Worm (Caenorhabditis elegans) whole organism, L3 larva: Measurements from ENCODE around the gene jtr-1.

Experiments
- ZK546.5 ChIP-seq: sonication (generic microtip); optimal IDR thresholded peaks from 2 replicates; lab custom pipeline; 2017; ENCODE audit warnings: missing biosample characterization, missing genetic modification characterization
- aly-2 ChIP-seq: fragments of 150-350 bp; optimal IDR thresholded peaks from 2 replicates; lab custom pipeline; 2014; ENCODE audit warnings: missing biosample characterization, missing genetic modification characterization
- ama-1 ChIP-seq: fragments of 150-350 bp; optimal IDR thresholded peaks from 2 replicates; lab custom pipeline; 2018
- ceh-16 ChIP-seq: sonication (generic microtip); optimal IDR thresholded peaks from 2 replicates; lab custom pipeline; 2017; ENCODE audit warnings: missing biosample characterization, missing genetic modification characterization
- ceh-82 ChIP-seq: fragments of 150-350 bp; optimal IDR thresholded peaks from 2 replicates; lab custom pipeline; 2014; ENCODE audit warnings: missing biosample characterization, missing genetic modification characterization
- egl-27 ChIP-seq: sonication (generic microtip); optimal IDR thresholded peaks from 4 replicates; lab custom pipeline; 2017; ENCODE audit warnings: missing biosample characterization, missing genetic modification reagents, missing genetic modification characterization
- egl-5 ChIP-seq: fragments of 150-350 bp; optimal IDR thresholded peaks from 2 replicates; lab custom pipeline; 2017; ENCODE audit warnings: missing biosample characterization, missing genetic modification reagents, missing genetic modification characterization, inconsistent platforms
- elt-1 ChIP-seq: fragments of 150-350 bp; optimal IDR thresholded peaks from 2 replicates; lab custom pipeline; 2014; ENCODE audit warnings: missing biosample characterization, missing genetic modification characterization
- elt-2 ChIP-seq: sonication (generic microtip); optimal IDR thresholded peaks from 2 replicates; lab custom pipeline; 2016; ENCODE audit warnings: missing genetic modification reagents, mild to moderate bottlenecking, missing genetic modification characterization, missing compliant biosample characterization
- eor-1 ChIP-seq, 2 experiments: fragments of 150-350 bp; optimal IDR thresholded peaks; 2 replicates each; lab custom pipeline; 2014 to 2018; ENCODE audit warnings: missing biosample characterization in 2 of 2, missing genetic modification characterization in 2 of 2
- fkh-10 ChIP-seq: sonication (generic microtip); optimal IDR thresholded peaks from 2 replicates; lab custom pipeline; 2017; ENCODE audit warnings: missing biosample characterization, missing genetic modification reagents, missing genetic modification characterization
- fkh-2 ChIP-seq: fragments of 150-350 bp; optimal IDR thresholded peaks from 2 replicates; lab custom pipeline; 2014; ENCODE audit warnings: missing biosample characterization, missing genetic modification reagents, missing genetic modification characterization
- fos-1 ChIP-seq: fragments of 150-350 bp; optimal IDR thresholded peaks from 2 replicates; lab custom pipeline; 2014; ENCODE audit warnings: missing biosample characterization, missing genetic modification characterization
- jun-1 ChIP-seq: fragments of 150-350 bp; optimal IDR thresholded peaks from 2 replicates; lab custom pipeline; 2014; ENCODE audit warnings: missing biosample characterization, missing genetic modification reagents, missing genetic modification characterization
- lin-15B ChIP-seq: fragments of 150-350 bp; optimal IDR thresholded peaks from 2 replicates; lab custom pipeline; 2014; ENCODE audit warnings: missing biosample characterization, missing genetic modification characterization
- lin-39 ChIP-seq: fragments of 150-350 bp; optimal IDR thresholded peaks from 2 replicates; lab custom pipeline; 2018; ENCODE audit warnings: missing biosample characterization, missing genetic modification reagents, missing genetic modification characterization
- lsy-12 ChIP-seq: sonication (generic microtip); optimal IDR thresholded peaks from 2 replicates; lab custom pipeline; 2016; ENCODE audit warnings: mild to moderate bottlenecking, missing genetic modification characterization, missing compliant biosample characterization
- mdl-1 ChIP-seq: fragments of 150-350 bp; optimal IDR thresholded peaks from 2 replicates; lab custom pipeline; 2014; ENCODE audit warnings: missing biosample characterization, missing genetic modification characterization
- mml-1 ChIP-seq: fragments of 150-350 bp; sonication (generic microtip); optimal IDR thresholded peaks from 3 replicates; lab custom pipeline; 2014; ENCODE audit warnings: missing biosample characterization, missing genetic modification characterization
- nfya-1 ChIP-seq: sonication (generic microtip); optimal IDR thresholded peaks from 2 replicates; lab custom pipeline; 2017; ENCODE audit warnings: missing genetic modification characterization, mild to moderate bottlenecking, missing compliant biosample characterization, antibody characterized with exemption, moderate library complexity; ENCODE audit not compliant: insufficient read depth
- nhr-11 ChIP-seq: fragments of 150-350 bp; optimal IDR thresholded peaks from 2 replicates; lab custom pipeline; 2014; ENCODE audit warnings: missing biosample characterization, missing genetic modification characterization
- nhr-237 ChIP-seq: fragments of 150-350 bp; optimal IDR thresholded peaks from 2 replicates; lab custom pipeline; 2014; ENCODE audit warnings: missing biosample characterization, missing genetic modification characterization
- nhr-25 ChIP-seq: sonication (generic microtip); optimal IDR thresholded peaks from 2 replicates; lab custom pipeline; 2017; ENCODE audit warnings: missing biosample characterization, missing genetic modification characterization
- nhr-28 ChIP-seq: fragments of 150-350 bp; optimal IDR thresholded peaks from 2 replicates; lab custom pipeline; 2014; ENCODE audit warnings: missing biosample characterization, missing genetic modification characterization
- nhr-43 ChIP-seq: sonication (generic microtip); optimal IDR thresholded peaks from 2 replicates; lab custom pipeline; 2016; ENCODE audit warnings: mild to moderate bottlenecking, missing genetic modification characterization, missing compliant biosample characterization; ENCODE audit not compliant: poor library complexity, severe bottlenecking
- nhr-76 ChIP-seq: fragments of 150-350 bp; sonication (generic microtip); optimal IDR thresholded peaks from 5 replicates; lab custom pipeline; 2014; ENCODE audit warnings: missing biosample characterization, missing genetic modification characterization
- nhr-77 ChIP-seq: fragments of 150-350 bp; optimal IDR thresholded peaks from 2 replicates; lab custom pipeline; 2014; ENCODE audit warnings: missing biosample characterization, missing genetic modification characterization
- skn-1 ChIP-seq: fragments of 150-350 bp; optimal IDR thresholded peaks from 2 replicates; lab custom pipeline; 2014; ENCODE audit warnings: missing biosample characterization, missing genetic modification characterization
- tbx-2 ChIP-seq: sonication (generic microtip); optimal IDR thresholded peaks from 2 replicates; lab custom pipeline; 2016; ENCODE audit warnings: mild to moderate bottlenecking, missing genetic modification characterization, missing compliant biosample characterization

The jtr-1 gene

ce11 chrIV:1465462-1465861 is 44.7 kb downstream of the jtr-1 start:
- no peak for TF ChIP-seq lin-39
- TF ChIP-seq egl-27 (tag; lab: Kevin White, UChicago), result no peak
- no peak for TF ChIP-seq tbx-2 (tag; lab: Kevin White, UChicago)
- TF ChIP-seq mml-1, result no peak
- TF ChIP-seq nhr-43 (tag; lab: Kevin White, UChicago), result no peak

- TF ChIP-seq nhr-76 (tag; lab: Kevin White, UChicago) (no peak), nhr-77 (tag; lab: Kevin White, UChicago) (no peak), egl-5 (tag; lab: Kevin White, UChicago) (no peak), nhr-11 (no peak), egl-27 (tag; lab: Kevin White, UChicago) (no peak), ZK546.5 (no peak), eor-1 (tag; optimal IDR thresholded peaks at IDR 0.05; lab: Kevin White, UChicago) (no peak), mdl-1 (tag; lab: Kevin White, UChicago) (no peak), elt-1 (no peak), nhr-28 (tag; lab: Kevin White, UChicago) (no peak), jun-1 (tag; lab: Kevin White, UChicago) (no peak), lin-15B (no peak), aly-2 (tag; lab: Kevin White, UChicago) (no peak), ceh-16 (tag; lab: Kevin White, UChicago) (no peak)
These were observed 48.4 kb downstream of the jtr-1 start for ce11 chrIV:1469093-1469492.

- TF ChIP-seq fkh-10 (GFP tag; lab: Kevin White, UChicago), result no peak
- TF ChIP-seq nhr-76 (tag; lab: Kevin White, UChicago), result no peak
- no peak for TF ChIP-seq lsy-12 (tag; lab: Kevin White, UChicago)
- TF ChIP-seq nfya-1, result no peak
- TF ChIP-seq tbx-2 (tag; lab: Kevin White, UChicago), result no peak
- no peak for TF ChIP-seq skn-1 (tag; lab: Kevin White, UChicago)
- no peak for TF ChIP-seq elt-2
- TF ChIP-seq ama-1, result no peak
- TF ChIP-seq ceh-82 (tag; lab: Kevin White, UChicago), result no peak
- TF ChIP-seq fos-1 (tag; lab: Kevin White, UChicago), result no peak
- TF ChIP-seq nhr-77 (tag; lab: Kevin White, UChicago), result no peak
- no peak for TF ChIP-seq fkh-2 (tag; lab: Kevin White, UChicago)
- TF ChIP-seq nhr-237 (tag; lab: Kevin White, UChicago), result no peak
- TF ChIP-seq eor-1 (tag; optimal IDR thresholded peaks at IDR 0.05; lab: Kevin White, UChicago), result no peak
- no peak for TF ChIP-seq nhr-25 (tag; lab: Kevin White, UChicago)
These were observed 49.6 kb downstream of the jtr-1 start for ce11 chrIV:1470364-1470763.
